Fruit fly (Drosophila melanogaster): ENCODE measurements around the gene Rab19.

dm6 chr3L:8329005-8329404 lies 32.2 kb downstream of the Rab19 start:
- TF ChIP-seq cnc (optimal IDR thresholded peaks at IDR 0.05) (no peak), pad (GFP tag; optimal IDR thresholded peaks at IDR 0.05) (no peak), CG5204 (GFP tag; optimal IDR thresholded peaks at IDR 0.05) (no peak), kay (GFP tag; ENCODE audit: borderline replicate concordance) (no peak), CG33017 (tag; optimal IDR thresholded peaks at IDR 0.05) (no peak), CG11617 (GFP tag; optimal IDR thresholded peaks at IDR 0.05) (no peak), CG1620 (GFP tag; optimal IDR thresholded peaks at IDR 0.05) (no peak), Hr96 (GFP tag; optimal IDR thresholded peaks at IDR 0.05) (no peak), Clk (GFP tag; optimal IDR thresholded peaks at IDR 0.05) (no peak), tj (GFP tag; optimal IDR thresholded peaks at IDR 0.05) (no peak), CG14711 (tag; optimal IDR thresholded peaks at IDR 0.05) (no peak)
